Worm (Caenorhabditis elegans) whole organism, late embryonic: ENCODE data around the gene rpn-12.

Experiments used
- F13H6.1 ChIP-seq: sonication (generic microtip); optimal IDR thresholded peaks from 2 replicates; lab custom pipeline; 2016; ENCODE audit warnings: missing genetic modification characterization, missing compliant biosample characterization
- ceh-2 ChIP-seq: sonication (generic microtip); optimal IDR thresholded peaks from 2 replicates; lab custom pipeline; 2016; ENCODE audit warnings: missing genotype, missing genetic modification characterization, missing compliant biosample characterization
- elt-2 ChIP-seq: sonication (generic microtip); optimal IDR thresholded peaks from 2 replicates; lab custom pipeline; 2016; ENCODE audit warnings: missing genetic modification reagents, missing genetic modification characterization, missing compliant biosample characterization
- nfya-1 ChIP-seq: sonication (generic microtip); optimal IDR thresholded peaks from 2 replicates; lab custom pipeline; 2017; ENCODE audit warnings: missing genetic modification characterization, mild to moderate bottlenecking, missing compliant biosample characterization, antibody characterized with exemption, moderate library complexity
- nhr-11 ChIP-seq: fragments of 150-350 bp; optimal IDR thresholded peaks from 2 replicates; lab custom pipeline; 2014; ENCODE audit warnings: missing biosample characterization, missing genetic modification characterization
- pha-4 ChIP-seq: fragments of 150-350 bp; optimal IDR thresholded peaks from 2 replicates; lab custom pipeline; 2018; ENCODE audit warnings: missing biosample characterization, missing genetic modification reagents, missing genetic modification characterization
- rnt-1 ChIP-seq: sonication (generic microtip); optimal IDR thresholded peaks from 2 replicates; lab custom pipeline; 2016; ENCODE audit warnings: missing genetic modification characterization, missing compliant biosample characterization
- sox-2 ChIP-seq: fragments of 200-800 bp; sonication (Bioruptor generic); IDR thresholded peaks from 2 replicates; pipeline ENCODE4 v1.3.6; 2022; ENCODE audit warnings: missing genetic modification reagents, missing genetic modification characterization, missing compliant biosample characterization
- sox-4 ChIP-seq: sonication (generic microtip); optimal IDR thresholded peaks from 2 replicates; lab custom pipeline; 2017; ENCODE audit warnings: mild to moderate bottlenecking, missing genetic modification characterization, inconsistent platforms, missing compliant biosample characterization
- tbx-2 ChIP-seq: sonication (generic microtip); optimal IDR thresholded peaks from 2 replicates; lab custom pipeline; 2016; ENCODE audit warnings: missing genetic modification characterization, missing compliant biosample characterization
- ttx-3 ChIP-seq: sonication (generic microtip); optimal IDR thresholded peaks from 2 replicates; lab custom pipeline; 2016; ENCODE audit warnings: missing genetic modification reagents, missing genetic modification characterization, missing compliant biosample characterization
- unc-86 ChIP-seq: sonication (generic microtip); optimal IDR thresholded peaks from 2 replicates; lab custom pipeline; 2016; ENCODE audit warnings: missing genetic modification characterization, missing compliant biosample characterization

- TF ChIP-seq F13H6.1, result no peak
- no peak for TF ChIP-seq sox-2
- TF ChIP-seq nfya-1 (tag; lab: Kevin White, UChicago), result no peak
- no peak for TF ChIP-seq nhr-11
- TF ChIP-seq rnt-1 (tag; lab: Kevin White, UChicago), result no peak
- TF ChIP-seq sox-4 (tag; lab: Kevin White, UChicago), result no peak
- TF ChIP-seq ttx-3 (tag; lab: Kevin White, UChicago), result no peak
- TF ChIP-seq unc-86, result no peak
- no peak for TF ChIP-seq ceh-2 (tag; lab: Kevin White, UChicago)
- TF ChIP-seq pha-4 (tag; lab: Kevin White, UChicago), result no peak
- no peak for TF ChIP-seq elt-2 (tag; lab: Kevin White, UChicago)
- no peak for TF ChIP-seq tbx-2 (tag; lab: Kevin White, UChicago)
Measured at ce11 chrII:11681136-11681824, 28.4 kb downstream of the rpn-12 start, which contains the start of the genes sfxn-1.4 and C47D12.4.
